Worm (Caenorhabditis elegans) whole organism, early embryonic: ENCODE data around the gene W04E12.2.

Experiments used
- F13C5.2 ChIP-seq: sonication (generic microtip); optimal IDR thresholded peaks from 2 replicates; lab custom pipeline; 2017; ENCODE audit warnings: mild to moderate bottlenecking, missing genetic modification characterization, inconsistent platforms, missing compliant biosample characterization
- aly-1 ChIP-seq: sonication (generic microtip); optimal IDR thresholded peaks from 2 replicates; lab custom pipeline; 2016; ENCODE audit warnings: missing genetic modification characterization, missing compliant biosample characterization
- ama-1 ChIP-seq: fragments of 150-350 bp; optimal IDR thresholded peaks from 2 replicates; lab custom pipeline; 2014
- ceh-13 ChIP-seq: fragments of 200-800 bp; sonication (Bioruptor generic); optimal IDR thresholded peaks from 2 replicates; lab custom pipeline; 2018; ENCODE audit warnings: mild to moderate bottlenecking, missing genetic modification characterization, missing compliant biosample characterization
- ceh-36 ChIP-seq: sonication (generic microtip); optimal IDR thresholded peaks from 2 replicates; lab custom pipeline; 2016; ENCODE audit warnings: missing genetic modification characterization, inconsistent platforms, missing compliant biosample characterization
- ets-7 ChIP-seq: sonication (generic microtip); optimal IDR thresholded peaks from 2 replicates; lab custom pipeline; 2016; ENCODE audit warnings: missing genotype, missing genetic modification characterization, missing compliant biosample characterization
- flt-1 ChIP-seq: fragments of 200-800 bp; sonication (Bioruptor generic); IDR thresholded peaks from 2 replicates; pipeline ENCODE4 v1.3.6; 2022; ENCODE audit warnings: missing genetic modification characterization, missing compliant biosample characterization
- hmbx-1 ChIP-seq: sonication (generic microtip); optimal IDR thresholded peaks from 2 replicates; lab custom pipeline; 2016; ENCODE audit warnings: mild to moderate bottlenecking, missing genetic modification characterization, missing compliant biosample characterization
- hmg-4 ChIP-seq: fragments of 200-800 bp; sonication (Bioruptor generic); optimal IDR thresholded peaks from 2 replicates; lab custom pipeline; 2018; ENCODE audit warnings: mild to moderate bottlenecking, missing genetic modification characterization, missing compliant biosample characterization
- hnd-1 ChIP-seq: sonication (generic microtip); optimal IDR thresholded peaks from 2 replicates; lab custom pipeline; 2016; ENCODE audit warnings: missing genetic modification characterization, missing compliant biosample characterization
- sea-1 ChIP-seq: fragments of 200-800 bp; sonication (Bioruptor generic); conservative IDR thresholded peaks from 2 replicates; pipeline ENCODE4 v1.3.6; 2022; ENCODE audit warnings: missing genetic modification characterization, missing compliant biosample characterization
- tbx-11 ChIP-seq: fragments of 200-800 bp; sonication (Bioruptor generic); IDR thresholded peaks from 2 replicates; pipeline ENCODE4 v1.3.6; 2022; ENCODE audit warnings: missing genetic modification characterization, missing compliant biosample characterization
- tbx-37 ChIP-seq: fragments of 200-800 bp; sonication (Bioruptor generic); conservative IDR thresholded peaks from 2 replicates; pipeline ENCODE4 v1.3.6; 2022; ENCODE audit warnings: missing genetic modification reagents, missing genetic modification characterization, missing compliant biosample characterization
- tra-4 ChIP-seq: sonication (generic microtip); optimal IDR thresholded peaks from 2 replicates; lab custom pipeline; 2017; ENCODE audit warnings: missing genetic modification characterization, missing compliant biosample characterization

DNA sequence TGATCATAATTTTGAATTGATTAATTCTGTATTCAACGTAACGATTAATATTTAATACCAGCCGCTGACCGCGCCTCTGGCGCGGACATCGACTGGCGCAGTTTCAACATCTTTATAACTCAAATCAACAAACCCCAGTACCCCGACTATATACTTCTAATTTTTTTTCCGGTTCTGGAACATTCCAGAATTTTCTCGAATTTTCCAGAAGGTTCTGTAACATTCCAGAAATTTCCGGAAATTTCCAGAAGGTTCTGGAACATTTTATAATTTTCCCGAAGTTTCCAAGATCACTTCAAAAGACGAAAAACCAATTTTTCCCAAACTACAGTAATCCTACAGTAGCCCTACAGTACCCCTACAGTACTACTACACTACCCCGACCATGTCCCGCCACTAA, 38.3 kb upstream of the W04E12.2 start:
- TF ChIP-seq ceh-13 (no peak), ama-1 (no peak), tbx-37 (GFP tag; lab: Robert Waterston, UW) (no peak), tbx-11 (GFP tag; lab: Robert Waterston, UW) (no peak), ets-7 (tag; lab: Kevin White, UChicago) (no peak), tra-4 (no peak), hnd-1 (tag; lab: Kevin White, UChicago) (no peak), aly-1 (tag; lab: Kevin White, UChicago) (no peak), sea-1 (GFP tag; lab: Robert Waterston, UW) (no peak), hmbx-1 (no peak), F13C5.2 (tag; lab: Kevin White, UChicago) (no peak), ceh-36 (tag; lab: Kevin White, UChicago) (no peak), hmg-4 (GFP tag; lab: Kevin White, UChicago) (no peak), flt-1 (GFP tag; lab: Robert Waterston, UW) (no peak)
